Fruit fly (Drosophila melanogaster) whole organism, embryonic: Measurements from ENCODE around the gene CG9117.

Source experiments
- Abd-B ChIP-seq: fragments of 200-800 bp; sonication (Bioruptor generic); optimal IDR thresholded peaks from 2 replicates; lab custom pipeline; 2018; ENCODE audit warnings: missing biosample characterization, mild to moderate bottlenecking, missing genetic modification characterization, moderate library complexity
- CG11456 ChIP-seq: fragments of 200-800 bp; sonication (Bioruptor generic); IDR thresholded peaks from 3 replicates; pipeline ENCODE4 v1.3.6; 2022; ENCODE audit warnings: missing biosample characterization, missing genetic modification characterization
- CG12769 ChIP-seq: fragments of 200-800 bp; sonication (Bioruptor generic); optimal IDR thresholded peaks from 2 replicates; lab custom pipeline; 2019; ENCODE audit warnings: missing biosample characterization, mild to moderate bottlenecking, missing genetic modification characterization, moderate library complexity
- CG14050 ChIP-seq: fragments of 200-800 bp; sonication (Bioruptor generic); IDR thresholded peaks from 3 replicates; pipeline ENCODE4 v1.3.6; 2022; ENCODE audit warnings: missing biosample characterization, missing genetic modification characterization
- CG15479 ChIP-seq: fragments of 200-800 bp; sonication (Bioruptor generic); optimal IDR thresholded peaks from 3 replicates; lab custom pipeline; 2019; ENCODE audit warnings: missing biosample characterization, mild to moderate bottlenecking, missing genetic modification characterization, moderate library complexity
- CG15514 ChIP-seq: fragments of 200-800 bp; sonication (Bioruptor generic); optimal IDR thresholded peaks from 3 replicates; lab custom pipeline; 2017; ENCODE audit warnings: missing biosample characterization, missing genetic modification characterization, mild to moderate bottlenecking, moderate library complexity, missing genetic modification reagents
- CG1602 ChIP-seq: fragments of 200-800 bp; sonication (Bioruptor generic); optimal IDR thresholded peaks from 3 replicates; lab custom pipeline; 2016; ENCODE audit warnings: missing biosample characterization, missing genetic modification characterization
- CG1647 ChIP-seq: fragments of 200-800 bp; sonication (Bioruptor generic); optimal IDR thresholded peaks from 3 replicates; lab custom pipeline; 2016; ENCODE audit warnings: missing biosample characterization, missing genetic modification characterization
- CG16813 ChIP-seq: fragments of 200-800 bp; sonication (Bioruptor generic); IDR thresholded peaks from 3 replicates; pipeline ENCODE4 v1.3.6; 2022; ENCODE audit warnings: missing biosample characterization, missing genetic modification characterization; ENCODE audit not compliant: partially characterized antibody
- CG18599 ChIP-seq: fragments of 200-800 bp; sonication (Bioruptor generic); optimal IDR thresholded peaks from 3 replicates; lab custom pipeline; 2017; ENCODE audit warnings: missing biosample characterization, missing genetic modification characterization, mild to moderate bottlenecking, moderate library complexity, missing genetic modification reagents
- CG18764 ChIP-seq: fragments of 200-800 bp; sonication (Bioruptor generic); optimal IDR thresholded peaks from 3 replicates; lab custom pipeline; 2016; ENCODE audit warnings: missing biosample characterization, missing genetic modification characterization
- CG34422 ChIP-seq: fragments of 200-800 bp; sonication (Bioruptor generic); IDR thresholded peaks from 3 replicates; pipeline ENCODE4 v1.3.6; 2022; ENCODE audit warnings: missing biosample characterization, missing genetic modification characterization
- CG4617 ChIP-seq: fragments of 200-800 bp; sonication (Bioruptor generic); optimal IDR thresholded peaks from 3 replicates; lab custom pipeline; 2016; ENCODE audit warnings: missing biosample characterization, missing genetic modification characterization, borderline replicate concordance
- CG5180 ChIP-seq: fragments of 200-800 bp; sonication (Bioruptor generic); optimal IDR thresholded peaks from 3 replicates; lab custom pipeline; 2017; ENCODE audit warnings: missing biosample characterization, missing genetic modification characterization, mild to moderate bottlenecking, moderate library complexity, missing genetic modification reagents
- CG5245 ChIP-seq: fragments of 200-800 bp; sonication (Bioruptor generic); optimal IDR thresholded peaks from 3 replicates; lab custom pipeline; 2016; ENCODE audit warnings: missing biosample characterization, missing genetic modification characterization
- CG6175 ChIP-seq: fragments of 200-800 bp; sonication (Bioruptor generic); IDR thresholded peaks from 3 replicates; pipeline ENCODE4 v1.3.6; 2022; ENCODE audit warnings: missing biosample characterization, missing genetic modification characterization
- CG6254 ChIP-seq: fragments of 200-800 bp; sonication (Bioruptor generic); optimal IDR thresholded peaks from 3 replicates; lab custom pipeline; 2017; ENCODE audit warnings: mild to moderate bottlenecking, missing biosample characterization, missing genetic modification reagents, missing genetic modification characterization
- CG7556 ChIP-seq: fragments of 200-800 bp; sonication (Bioruptor generic); optimal IDR thresholded peaks from 2 replicates; lab custom pipeline; 2017; ENCODE audit warnings: missing biosample characterization, mild to moderate bottlenecking, missing genetic modification characterization
- CG7786 ChIP-seq: fragments of 200-800 bp; sonication (Bioruptor generic); optimal IDR thresholded peaks from 2 replicates; lab custom pipeline; 2016; ENCODE audit warnings: missing biosample characterization, missing genetic modification characterization
- CG8290 ChIP-seq, 3 experiments: fragments of 200-800 bp; sonication (Bioruptor generic); optimal IDR thresholded peaks; 2 replicates each; lab custom pipeline; 2016 to 2019; ENCODE audit warnings: missing biosample characterization in 3 of 3, missing genetic modification characterization in 3 of 3, mild to moderate bottlenecking in 2 of 3, moderate library complexity in 1 of 3
- E2f2 ChIP-seq: fragments of 200-800 bp; sonication (Bioruptor generic); IDR thresholded peaks from 2 replicates; pipeline ENCODE4 v1.3.6; 2022; ENCODE audit warnings: missing biosample characterization, missing genetic modification characterization
- Ets97D ChIP-seq: fragments of 200-800 bp; sonication (Bioruptor generic); optimal IDR thresholded peaks from 3 replicates; lab custom pipeline; 2016; ENCODE audit warnings: missing biosample characterization, missing genetic modification characterization
- Fer3 ChIP-seq: fragments of 200-800 bp; sonication (Bioruptor generic); optimal IDR thresholded peaks from 2 replicates; lab custom pipeline; 2018; ENCODE audit warnings: missing biosample characterization, mild to moderate bottlenecking, missing genetic modification characterization, moderate library complexity
- GATAe ChIP-seq: fragments of 200-800 bp; sonication (Bioruptor generic); conservative IDR thresholded peaks from 2 replicates; pipeline ENCODE4 v1.3.6; 2022; ENCODE audit warnings: missing biosample characterization, missing genetic modification characterization
- Hmx ChIP-seq: fragments of 200-800 bp; sonication (Bioruptor generic); optimal IDR thresholded peaks from 2 replicates; lab custom pipeline; 2016; ENCODE audit warnings: missing biosample characterization, missing genetic modification characterization
- Meics ChIP-seq: fragments of 200-800 bp; sonication (Bioruptor generic); optimal IDR thresholded peaks from 2 replicates; lab custom pipeline; 2017; ENCODE audit warnings: missing biosample characterization, mild to moderate bottlenecking, missing genetic modification characterization
- Pdp1 ChIP-seq, 2 experiments: fragments of 200-800 bp; sonication (Bioruptor generic); optimal IDR thresholded peaks; 3 replicates each; lab custom pipeline; 2016; ENCODE audit warnings: missing biosample characterization in 2 of 2, missing genetic modification characterization in 2 of 2, mild to moderate bottlenecking in 1 of 2, moderate library complexity in 1 of 2
- Ptx1 ChIP-seq: fragments of 200-800 bp; sonication (Bioruptor generic); IDR thresholded peaks from 2 replicates; pipeline ENCODE4 v1.3.6; 2022; ENCODE audit warnings: missing biosample characterization, missing genetic modification characterization
- Ravus ChIP-seq: fragments of 200-800 bp; sonication (Bioruptor generic); IDR thresholded peaks from 2 replicates; pipeline ENCODE4 v1.3.6; 2022; ENCODE audit warnings: missing biosample characterization, missing genetic modification characterization
- TFAM ChIP-seq: fragments of 200-800 bp; sonication (Bioruptor generic); optimal IDR thresholded peaks from 2 replicates; lab custom pipeline; 2017; ENCODE audit warnings: missing biosample characterization, missing genetic modification characterization, inconsistent platforms
- abd-A ChIP-seq: fragments of 200-800 bp; sonication (Bioruptor generic); optimal IDR thresholded peaks from 3 replicates; lab custom pipeline; 2019; ENCODE audit warnings: missing biosample characterization, mild to moderate bottlenecking, missing genetic modification characterization, moderate library complexity
- bsh ChIP-seq, 2 experiments: fragments of 200-800 bp; sonication (Bioruptor generic); optimal IDR thresholded peaks; 2 replicates each; lab custom pipeline; 2017 to 2018; ENCODE audit warnings: mild to moderate bottlenecking in 2 of 2, missing biosample characterization in 2 of 2, missing genetic modification characterization in 2 of 2, moderate library complexity in 1 of 2
- caup ChIP-seq: fragments of 200-800 bp; sonication (Bioruptor generic); optimal IDR thresholded peaks from 3 replicates; lab custom pipeline; 2017; ENCODE audit warnings: missing biosample characterization, mild to moderate bottlenecking, missing genetic modification characterization, moderate library complexity; ENCODE audit not compliant: severe bottlenecking
- crol ChIP-seq: fragments of 200-800 bp; sonication (Bioruptor generic); IDR thresholded peaks from 2 replicates; pipeline ENCODE4 v1.3.6; 2022; ENCODE audit warnings: missing biosample characterization, missing genetic modification characterization
- cwo ChIP-seq: fragments of 200-800 bp; sonication (Bioruptor generic); optimal IDR thresholded peaks from 3 replicates; lab custom pipeline; 2017; ENCODE audit warnings: missing biosample characterization, missing genetic modification characterization, mild to moderate bottlenecking, moderate library complexity, missing genetic modification reagents
- dati ChIP-seq: fragments of 200-800 bp; sonication (Bioruptor generic); IDR thresholded peaks from 2 replicates; pipeline ENCODE4 v1.3.6; 2022; ENCODE audit warnings: missing biosample characterization, missing genetic modification characterization
- dmrt11E ChIP-seq: fragments of 200-800 bp; sonication (Bioruptor generic); optimal IDR thresholded peaks from 3 replicates; lab custom pipeline; 2018; ENCODE audit warnings: missing biosample characterization, mild to moderate bottlenecking, missing genetic modification characterization, moderate library complexity
- emc ChIP-seq: fragments of 200-800 bp; sonication (Bioruptor generic); optimal IDR thresholded peaks from 2 replicates; lab custom pipeline; 2016; ENCODE audit warnings: missing biosample characterization, missing genetic modification characterization
- gt ChIP-seq: fragments of 200-800 bp; sonication (Bioruptor generic); IDR thresholded peaks from 2 replicates; pipeline ENCODE4 v1.3.6; 2022; ENCODE audit warnings: missing biosample characterization, missing genetic modification characterization
- her ChIP-seq: fragments of 200-800 bp; sonication (Bioruptor generic); optimal IDR thresholded peaks from 2 replicates; lab custom pipeline; 2016; ENCODE audit warnings: missing biosample characterization, missing genetic modification characterization
- kah ChIP-seq: fragments of 200-800 bp; sonication (Bioruptor generic); optimal IDR thresholded peaks from 2 replicates; lab custom pipeline; 2018; ENCODE audit warnings: missing biosample characterization, mild to moderate bottlenecking, missing genetic modification characterization
- lab ChIP-seq: fragments of 200-800 bp; sonication (Bioruptor generic); optimal IDR thresholded peaks from 3 replicates; lab custom pipeline; 2017; ENCODE audit warnings: missing biosample characterization, missing genetic modification characterization, mild to moderate bottlenecking, moderate library complexity, missing genetic modification reagents
- lmd ChIP-seq: fragments of 200-800 bp; sonication (Bioruptor generic); IDR thresholded peaks from 2 replicates; pipeline ENCODE4 v1.3.6; 2022; ENCODE audit warnings: missing biosample characterization, missing genetic modification characterization
- oc ChIP-seq: fragments of 200-800 bp; sonication (Bioruptor generic); optimal IDR thresholded peaks from 2 replicates; lab custom pipeline; 2018; ENCODE audit warnings: missing biosample characterization, mild to moderate bottlenecking, missing genetic modification characterization, moderate library complexity
- repo ChIP-seq: fragments of 200-800 bp; sonication (Bioruptor generic); optimal IDR thresholded peaks from 2 replicates; lab custom pipeline; 2016; ENCODE audit warnings: missing biosample characterization, missing genetic modification characterization
- salm ChIP-seq: fragments of 200-800 bp; sonication (Bioruptor generic); optimal IDR thresholded peaks from 2 replicates; lab custom pipeline; 2018; ENCODE audit warnings: missing biosample characterization, mild to moderate bottlenecking, missing genetic modification characterization
- schlank ChIP-seq: fragments of 200-800 bp; sonication (Bioruptor generic); optimal IDR thresholded peaks from 2 replicates; lab custom pipeline; 2018; ENCODE audit warnings: missing biosample characterization, mild to moderate bottlenecking, missing genetic modification characterization
- sd ChIP-seq: fragments of 200-800 bp; sonication (Bioruptor generic); optimal IDR thresholded peaks from 3 replicates; lab custom pipeline; 2018; ENCODE audit warnings: missing biosample characterization, mild to moderate bottlenecking, missing genetic modification characterization, moderate library complexity
- slou ChIP-seq: fragments of 200-800 bp; sonication (Bioruptor generic); optimal IDR thresholded peaks from 3 replicates; lab custom pipeline; 2016; ENCODE audit warnings: missing biosample characterization, missing genetic modification characterization
- sug ChIP-seq: fragments of 200-800 bp; optimal IDR thresholded peaks from 2 replicates; lab custom pipeline; 2019; ENCODE audit warnings: missing biosample characterization, mild to moderate bottlenecking, missing genetic modification characterization, moderate library complexity

Gene CG9117

dm6 chr2L:6080329-6080728 lies 42.6 kb upstream of the CG9117 start:
- peak; percentile 61 for TF ChIP-seq sug (tag; lab: Kevin White, UChicago)
- peak; percentile 59 for TF ChIP-seq lab (GFP tag; lab: Kevin White, UChicago)
- no peak for TF ChIP-seq kah (GFP tag; lab: Kevin White, UChicago)
- TF ChIP-seq CG11456 (GFP tag; lab: Robert Waterston, UW), result no peak
- TF ChIP-seq CG6254, result no peak
- no peak for TF ChIP-seq CG18764 (GFP tag; lab: Kevin White, UChicago)
- TF ChIP-seq crol (GFP tag; lab: Robert Waterston, UW), result 0 out of 2 replicates have a peak, but pooled peaks have one; percentile 9
- no peak for TF ChIP-seq dati (GFP tag; lab: Robert Waterston, UW)
- no peak for TF ChIP-seq Ptx1 (GFP tag; lab: Robert Waterston, UW)
- no peak for TF ChIP-seq CG5245
- no peak for TF ChIP-seq CG14050
- TF ChIP-seq caup (GFP tag; lab: Kevin White, UChicago), result peak; percentile 41
- peak; percentile 37 for TF ChIP-seq sd (tag; lab: Kevin White, UChicago)
- no peak for TF ChIP-seq TFAM (GFP tag; lab: Kevin White, UChicago)
- no peak for TF ChIP-seq her (GFP tag; lab: Kevin White, UChicago)
- TF ChIP-seq bsh (GFP tag; optimal IDR thresholded peaks at IDR 0.05; lab: Kevin White, UChicago), result no peak
- no peak for TF ChIP-seq Ets97D (GFP tag; lab: Kevin White, UChicago)
- TF ChIP-seq CG18599 (GFP tag; lab: Kevin White, UChicago), result peak; percentile 16
- TF ChIP-seq repo, result no peak
- no peak for TF ChIP-seq abd-A (tag; lab: Kevin White, UChicago)
- TF ChIP-seq slou, result no peak
- no peak for TF ChIP-seq Fer3 (tag; lab: Kevin White, UChicago)
- no peak for TF ChIP-seq lmd
- TF ChIP-seq CG5180, result no peak
- no peak for TF ChIP-seq Abd-B
- TF ChIP-seq E2f2, result no peak
- peak; percentile 18 for TF ChIP-seq Meics (GFP tag; lab: Kevin White, UChicago)
- peak; percentile 23 for TF ChIP-seq CG15514 (GFP tag; lab: Kevin White, UChicago)
- TF ChIP-seq CG7786, result no peak
- no peak for TF ChIP-seq gt (GFP tag; lab: Robert Waterston, UW)
- no peak for TF ChIP-seq emc
- TF ChIP-seq CG12769 (tag; lab: Kevin White, UChicago), result peak; percentile 59
- TF ChIP-seq CG15479 (GFP tag; lab: Kevin White, UChicago), result no peak
- TF ChIP-seq dmrt11E (tag; lab: Kevin White, UChicago), result no peak
- no peak for TF ChIP-seq CG4617 (GFP tag; lab: Kevin White, UChicago)
- TF ChIP-seq CG16813 (GFP tag; lab: Robert Waterston, UW), result no peak
- peak; percentile 5 for TF ChIP-seq schlank (tag; lab: Kevin White, UChicago)
- no peak for TF ChIP-seq CG34422 (GFP tag; lab: Robert Waterston, UW)
- no peak for TF ChIP-seq salm
- TF ChIP-seq cwo (GFP tag; lab: Kevin White, UChicago), result peak; percentile 18
- 0 out of 3 replicates have a peak, but pooled peaks have one; percentile 14 for TF ChIP-seq CG6175
- 0 out of 2 replicates have a peak, but pooled peaks have one; percentile 42 for TF ChIP-seq GATAe (GFP tag; lab: Robert Waterston, UW)
- no peak for TF ChIP-seq CG8290 (GFP tag; optimal IDR thresholded peaks at IDR 0.05; lab: Kevin White, UChicago)
- peak in 1 of 2 experiments; percentile 38 for TF ChIP-seq CG8290 (tag; optimal IDR thresholded peaks at IDR 0.05; lab: Kevin White, UChicago)
- TF ChIP-seq Pdp1 (GFP tag; optimal IDR thresholded peaks at IDR 0.05; lab: Kevin White, UChicago), result peak in 1 of 2 experiments; percentile 31
- TF ChIP-seq Ravus (GFP tag; lab: Robert Waterston, UW), result no peak
- TF ChIP-seq Hmx, result no peak
- no peak for TF ChIP-seq CG7556 (GFP tag; lab: Kevin White, UChicago)
- no peak for TF ChIP-seq CG1602 (GFP tag; lab: Kevin White, UChicago)
- no peak for TF ChIP-seq CG1647 (GFP tag; lab: Kevin White, UChicago)
- no peak for TF ChIP-seq oc
